Worm (Caenorhabditis elegans): ENCODE measurements around the gene Y49F6B.13.

DNA sequence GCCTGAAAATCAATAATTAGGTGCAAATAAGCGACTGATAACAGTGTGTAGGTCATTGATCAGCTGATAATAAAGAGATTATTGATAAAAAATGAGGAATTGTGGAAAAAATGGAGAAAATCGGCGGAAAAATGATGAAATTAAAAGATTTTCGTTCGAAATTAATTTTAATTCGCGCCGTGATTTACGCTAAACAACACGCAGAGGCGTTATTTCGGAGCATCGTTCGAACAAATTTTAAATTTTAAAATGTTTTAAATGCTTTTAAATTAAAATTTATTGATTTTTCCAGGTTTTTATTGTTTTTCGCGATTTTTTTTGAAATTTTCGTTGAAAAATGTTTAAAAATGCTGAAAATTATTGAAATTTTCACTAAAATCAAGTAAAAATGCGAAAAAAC lies 27.9 kb upstream of the Y49F6B.13 start, which contains the start of gene Y49F6B.9:
- no peak for TF ChIP-seq scrt-1 (GFP tag; IDR thresholded peaks at IDR 0.05)
- TF ChIP-seq flt-1 (GFP tag; IDR thresholded peaks at IDR 0.05) = no peak
- no peak for TF ChIP-seq ama-1 (optimal IDR thresholded peaks at IDR 0.05)
- no peak for TF ChIP-seq pes-1 (GFP tag; IDR thresholded peaks at IDR 0.05)
- TF ChIP-seq tbx-11 (GFP tag; IDR thresholded peaks at IDR 0.05) = no peak
- no peak for TF ChIP-seq sea-1 (GFP tag; conservative IDR thresholded peaks at IDR 0.05)
- TF ChIP-seq hnd-1 (tag; optimal IDR thresholded peaks at IDR 0.05) = no peak
- TF ChIP-seq tbx-37 (GFP tag; conservative IDR thresholded peaks at IDR 0.05) = no peak
- TF ChIP-seq F13C5.2 (tag; optimal IDR thresholded peaks at IDR 0.05) = no peak
- TF ChIP-seq aly-1 (tag; optimal IDR thresholded peaks at IDR 0.05) = no peak
- TF ChIP-seq tra-4 (tag; optimal IDR thresholded peaks at IDR 0.05) = no peak
- no peak for TF ChIP-seq hmbx-1 (tag; optimal IDR thresholded peaks at IDR 0.05)
